Fruit fly (Drosophila melanogaster) ovary, adult (tissue): ENCODE results near the gene SclB.

ENCODE experiments used
- CG17801 ChIP-seq: fragments of 200-800 bp; optimal IDR thresholded peaks from 2 replicates; lab custom pipeline; 2019; ENCODE audit warnings: missing biosample characterization, mild to moderate bottlenecking, missing genetic modification characterization, moderate library complexity; ENCODE audit not compliant: partially characterized antibody

SclB gene

dm6 chr2L:16884702-16885101 is 46.9 kb downstream of the SclB start:
- TF ChIP-seq CG17801 (GFP tag; lab: Kevin White, UChicago): no peak

- no peak for TF ChIP-seq CG17801 (GFP tag; lab: Kevin White, UChicago)
Observed at dm6 chr2L:16885347-16885746, 47.6 kb downstream of the SclB start.

- TF ChIP-seq CG17801 (GFP tag; lab: Kevin White, UChicago): peak; percentile 17
Observed at dm6 chr2L:16886459-16886858, 48.7 kb downstream of the SclB start.

dm6 chr2L:16887660-16888573 is 50.1 kb downstream of the SclB start, which contains the start of the genes osi and tweek:
Gene osi, minus strand, starts transcription at chr2L:16887966.
Gene tweek, plus strand, starts transcription at chr2L:16888490.
- TF ChIP-seq CG17801 (GFP tag; lab: Kevin White, UChicago): peak; percentile 39

- no peak for TF ChIP-seq CG17801 (GFP tag; lab: Kevin White, UChicago)
Observed at dm6 chr2L:16888574-16889376, 51.0 kb downstream of the SclB start.

- TF ChIP-seq CG17801 (GFP tag; lab: Kevin White, UChicago): no peak
Observed at dm6 chr2L:16889608-16890007, 51.8 kb downstream of the SclB start, which contains the start of gene CG42556. Gene CG42556, plus strand, starts transcription at chr2L:16889908.
